Fruit fly (Drosophila melanogaster): ENCODE results near the gene Cad87A.

Gene Cad87A

DNA sequence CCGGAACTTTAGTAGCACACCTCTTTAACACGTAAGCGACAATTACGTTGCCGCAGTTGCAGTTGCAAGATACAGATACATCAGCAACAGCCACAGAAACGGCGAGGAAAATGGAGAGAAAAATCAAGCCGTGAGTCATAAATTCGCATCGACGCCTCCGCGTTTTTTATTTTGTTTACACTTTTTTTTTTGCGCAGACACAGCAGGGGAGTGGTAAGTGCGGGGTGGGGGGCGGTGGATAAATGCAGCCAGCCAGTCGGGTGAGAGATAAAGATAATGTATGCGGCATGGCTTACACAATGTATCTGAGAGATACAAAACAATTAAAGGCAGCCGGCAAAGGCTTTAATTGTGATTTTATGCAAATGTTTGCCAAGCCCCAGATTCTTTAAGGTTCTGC, 83.8 kb downstream of the Cad87A start:
- TF ChIP-seq woc (GFP tag; optimal IDR thresholded peaks at IDR 0.05) (no peak), Rel (GFP tag; optimal IDR thresholded peaks at IDR 0.05) (no peak), Rel (tag; optimal IDR thresholded peaks at IDR 0.05) (no peak), Jra (GFP tag; optimal IDR thresholded peaks at IDR 0.05) (no peak), HLH106 (tag; optimal IDR thresholded peaks at IDR 0.05) (no peak), CrebA (GFP tag; optimal IDR thresholded peaks at IDR 0.05; ENCODE audit: borderline replicate concordance) (no peak), brk (GFP tag; optimal IDR thresholded peaks at IDR 0.05) (no peak), ey (GFP tag; optimal IDR thresholded peaks at IDR 0.05) (no peak), Hr78 (GFP tag; optimal IDR thresholded peaks at IDR 0.05) (no peak), OdsH (GFP tag; optimal IDR thresholded peaks at IDR 0.05) (no peak), br (GFP tag; optimal IDR thresholded peaks at IDR 0.05) (no peak), N (GFP tag; optimal IDR thresholded peaks at IDR 0.05) (no peak), Dif (GFP tag; optimal IDR thresholded peaks at IDR 0.05; ENCODE audit: partially characterized antibody) (no peak), foxo (GFP tag; optimal IDR thresholded peaks at IDR 0.05) (no peak), CG32264 (GFP tag; optimal IDR thresholded peaks at IDR 0.05) (no peak), dsf (GFP tag; optimal IDR thresholded peaks at IDR 0.05; ENCODE audit: borderline replicate concordance) (no peak), rgr (GFP tag; optimal IDR thresholded peaks at IDR 0.05) (no peak), usp (GFP tag; optimal IDR thresholded peaks at IDR 0.05) (no peak), dl (GFP tag; optimal IDR thresholded peaks at IDR 0.05; ENCODE audit: insufficient read depth in 1 of 2, partially characterized antibody in 2 of 2) (no peak), Mio (GFP tag; optimal IDR thresholded peaks at IDR 0.05) (no peak)

DNA sequence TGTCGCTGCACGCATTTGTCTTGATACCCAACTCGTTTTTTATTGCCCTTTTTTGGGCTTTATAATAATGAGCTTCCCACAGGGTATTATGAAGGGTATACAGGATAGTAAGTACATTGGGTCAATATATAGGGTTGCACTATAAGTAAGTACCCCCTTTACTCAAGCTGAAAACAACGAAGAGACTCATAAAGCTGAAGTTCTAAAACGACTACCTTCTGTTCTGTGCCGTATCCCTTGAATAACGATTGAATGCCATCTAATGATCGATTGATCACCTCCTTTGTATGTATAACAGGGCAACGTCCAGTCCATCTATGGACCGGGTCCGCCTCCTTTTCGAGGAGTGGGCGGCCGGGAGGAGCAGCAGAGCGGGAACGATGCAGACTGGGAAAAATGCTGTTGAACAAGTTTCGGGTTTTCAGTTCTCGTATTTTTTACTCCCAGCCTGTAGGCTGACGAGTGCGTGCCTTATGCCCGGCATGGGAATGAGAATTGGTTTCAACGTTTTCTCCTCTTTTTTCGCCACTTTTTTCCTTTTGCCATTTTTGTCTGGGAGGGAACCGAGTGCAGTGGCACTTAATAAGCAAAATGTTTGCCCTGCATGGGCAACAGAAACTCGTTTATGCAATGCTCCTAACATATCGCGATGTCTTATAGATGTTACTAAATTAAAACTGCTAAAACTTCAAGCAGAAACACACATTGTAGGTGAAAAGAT, 89.2 kb downstream of the Cad87A start:
- TF ChIP-seq br (GFP tag; optimal IDR thresholded peaks at IDR 0.05) (peak; percentile 48), sv (GFP tag; optimal IDR thresholded peaks at IDR 0.05) (no peak), jim (GFP tag; optimal IDR thresholded peaks at IDR 0.05) (no peak), OdsH (GFP tag; optimal IDR thresholded peaks at IDR 0.05) (peak; percentile 49), Hnf4 (GFP tag; optimal IDR thresholded peaks at IDR 0.05) (peak; percentile 51), sage (GFP tag; optimal IDR thresholded peaks at IDR 0.05) (no peak), usp (GFP tag; optimal IDR thresholded peaks at IDR 0.05) (no peak), Hr83 (GFP tag; optimal IDR thresholded peaks at IDR 0.05; ENCODE audit: poor library complexity, severe bottlenecking) (no peak), Hr78 (GFP tag; optimal IDR thresholded peaks at IDR 0.05) (no peak), psq (GFP tag; optimal IDR thresholded peaks at IDR 0.05) (peak; percentile 69), HLH106 (tag; optimal IDR thresholded peaks at IDR 0.05) (peak; percentile 57), Jra (GFP tag; optimal IDR thresholded peaks at IDR 0.05) (no peak), h (GFP tag; optimal IDR thresholded peaks at IDR 0.05) (peak; percentile 60), tai (GFP tag; optimal IDR thresholded peaks at IDR 0.05) (no peak), woc (GFP tag; optimal IDR thresholded peaks at IDR 0.05) (peak; percentile 97), Sp1 (GFP tag; optimal IDR thresholded peaks at IDR 0.05) (peak; percentile 23), Dif (GFP tag; optimal IDR thresholded peaks at IDR 0.05; ENCODE audit: partially characterized antibody) (peak; percentile 59), pan (optimal IDR thresholded peaks at IDR 0.05) (peak; percentile 10), CrebA (GFP tag; optimal IDR thresholded peaks at IDR 0.05; ENCODE audit: borderline replicate concordance) (no peak), Mio (GFP tag; optimal IDR thresholded peaks at IDR 0.05) (no peak), rgr (GFP tag; optimal IDR thresholded peaks at IDR 0.05) (peak; percentile 42), dmrt93B (GFP tag; optimal IDR thresholded peaks at IDR 0.05) (peak; percentile 34), foxo (GFP tag; optimal IDR thresholded peaks at IDR 0.05) (peak in 1 of 2 experiments; percentile 61), dsf (GFP tag; optimal IDR thresholded peaks at IDR 0.05; ENCODE audit: borderline replicate concordance) (no peak), brk (GFP tag; optimal IDR thresholded peaks at IDR 0.05) (no peak), fru (GFP tag; optimal IDR thresholded peaks at IDR 0.05) (peak; percentile 71), Vsx2 (GFP tag; optimal IDR thresholded peaks at IDR 0.05; ENCODE audit: partially characterized antibody) (peak; percentile 24), CG9705 (GFP tag; optimal IDR thresholded peaks at IDR 0.05) (no peak), Abd-B (GFP tag; optimal IDR thresholded peaks at IDR 0.05) (no peak), ey (GFP tag; optimal IDR thresholded peaks at IDR 0.05) (peak; percentile 67)

- TF ChIP-seq br (GFP tag; optimal IDR thresholded peaks at IDR 0.05) (no peak), Dfd (GFP tag; optimal IDR thresholded peaks at IDR 0.05) (no peak), N (GFP tag; optimal IDR thresholded peaks at IDR 0.05) (no peak), psq (GFP tag; optimal IDR thresholded peaks at IDR 0.05) (peak; percentile 77), GATAd (GFP tag; optimal IDR thresholded peaks at IDR 0.05) (no peak), CG9705 (GFP tag; optimal IDR thresholded peaks at IDR 0.05) (no peak), OdsH (GFP tag; optimal IDR thresholded peaks at IDR 0.05) (no peak), brk (GFP tag; optimal IDR thresholded peaks at IDR 0.05) (no peak)
Observed at dm6 chr3R:11859103-11859502, 89.8 kb downstream of the Cad87A start.

All from whole organism, wandering third instar larva.